Worm (Caenorhabditis elegans): Measurements from ENCODE around the gene ule-3.

The ule-3 gene

DNA sequence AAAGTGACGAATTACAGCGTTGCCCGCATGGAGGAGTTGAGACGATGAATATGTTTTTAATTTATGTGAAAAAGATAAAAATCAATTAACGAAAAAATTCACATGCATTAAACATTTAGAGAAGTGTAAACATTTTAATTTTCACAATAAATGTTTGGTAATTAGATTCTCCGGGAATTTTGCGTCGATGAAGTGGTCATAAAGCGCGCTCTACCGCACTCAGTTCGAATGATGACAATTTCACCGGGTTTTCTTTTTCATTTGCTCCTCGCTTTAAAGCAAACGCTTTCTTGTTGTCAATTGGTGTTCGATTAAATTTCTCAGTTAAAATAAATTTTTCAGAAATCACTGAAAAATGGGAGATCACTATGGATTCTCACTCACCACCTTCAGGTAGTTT lies 23.6 kb upstream of the ule-3 start, which contains the start of the genes D1054.1 and pas-2 (continued):
- TF ChIP-seq ceh-63 (GFP tag; optimal IDR thresholded peaks at IDR 0.05) (no peak), nhr-71 (tag; optimal IDR thresholded peaks at IDR 0.05) (no peak), dpl-1 (GFP tag; optimal IDR thresholded peaks at IDR 0.05) (peak in 2 of 3 experiments; percentile 1 to 37), fkh-4 (tag; optimal IDR thresholded peaks at IDR 0.05; ENCODE audit: borderline replicate concordance) (no peak), hpl-2 (GFP tag; optimal IDR thresholded peaks at IDR 0.05) (no peak), fkh-10 (GFP tag; optimal IDR thresholded peaks at IDR 0.05) (no peak), lin-35 (GFP tag; optimal IDR thresholded peaks at IDR 0.05) (peak; percentile 22 to 34), tbx-2 (tag; optimal IDR thresholded peaks at IDR 0.05) (no peak), blmp-1 (tag; optimal IDR thresholded peaks at IDR 0.05) (peak; percentile 45), ceh-82 (tag; optimal IDR thresholded peaks at IDR 0.05) (no peak), mdl-1 (tag; optimal IDR thresholded peaks at IDR 0.05) (no peak), nhr-11 (tag; optimal IDR thresholded peaks at IDR 0.05) (no peak), pag-3 (tag; optimal IDR thresholded peaks at IDR 0.05; ENCODE audit: borderline replicate concordance, insufficient read depth) (no peak), egl-13 (tag; optimal IDR thresholded peaks at IDR 0.05) (no peak)

ce11 chrV:10771390-10771789 lies 22.2 kb upstream of the ule-3 start, which contains the start of gene D1054.3:
TSS of gene D1054.3 (plus strand) at chrV:10771451.
- TF ChIP-seq unc-86 (tag; optimal IDR thresholded peaks at IDR 0.05) (no peak), mep-1 (tag; optimal IDR thresholded peaks at IDR 0.05) (no peak), snpc-4 (tag; optimal IDR thresholded peaks at IDR 0.05) (no peak), ceh-90 (tag; optimal IDR thresholded peaks at IDR 0.05) (no peak), C34B4.2 (tag; optimal IDR thresholded peaks at IDR 0.05) (no peak), nhr-77 (tag; optimal IDR thresholded peaks at IDR 0.05) (no peak), lin-15B (tag; optimal IDR thresholded peaks at IDR 0.05) (no peak)

- TF ChIP-seq C16A3.4 (tag; optimal IDR thresholded peaks at IDR 0.05) (no peak), nhr-237 (tag; optimal IDR thresholded peaks at IDR 0.05) (no peak), nhr-85 (tag) (peak; percentile 19), aha-1 (tag; optimal IDR thresholded peaks at IDR 0.05) (no peak), egl-13 (tag; optimal IDR thresholded peaks at IDR 0.05) (no peak), zag-1 (tag; optimal IDR thresholded peaks at IDR 0.05) (no peak), C04F5.9 (tag; optimal IDR thresholded peaks at IDR 0.05) (no peak)
Measured at ce11 chrV:10773216-10773615, 20.4 kb upstream of the ule-3 start.

ce11 chrV:10776528-10777055 lies 17.0 kb upstream of the ule-3 start, which contains the start of gene D1054.5:
TSS of gene D1054.5 (minus strand) at chrV:10776578.
- TF ChIP-seq nhr-11 (tag; optimal IDR thresholded peaks at IDR 0.05) (no peak), grh-1 (GFP tag; IDR thresholded peaks at IDR 0.05) (no peak), hlh-4 (tag; optimal IDR thresholded peaks at IDR 0.05) (no peak), sptf-1 (tag; optimal IDR thresholded peaks at IDR 0.05) (no peak), fkh-8 (tag; optimal IDR thresholded peaks at IDR 0.05) (no peak), dpl-1 (GFP tag; optimal IDR thresholded peaks at IDR 0.05) (no peak), jun-1 (tag; optimal IDR thresholded peaks at IDR 0.05) (peak; percentile 30), elt-2 (tag; optimal IDR thresholded peaks at IDR 0.05) (peak; percentile 94)

DNA sequence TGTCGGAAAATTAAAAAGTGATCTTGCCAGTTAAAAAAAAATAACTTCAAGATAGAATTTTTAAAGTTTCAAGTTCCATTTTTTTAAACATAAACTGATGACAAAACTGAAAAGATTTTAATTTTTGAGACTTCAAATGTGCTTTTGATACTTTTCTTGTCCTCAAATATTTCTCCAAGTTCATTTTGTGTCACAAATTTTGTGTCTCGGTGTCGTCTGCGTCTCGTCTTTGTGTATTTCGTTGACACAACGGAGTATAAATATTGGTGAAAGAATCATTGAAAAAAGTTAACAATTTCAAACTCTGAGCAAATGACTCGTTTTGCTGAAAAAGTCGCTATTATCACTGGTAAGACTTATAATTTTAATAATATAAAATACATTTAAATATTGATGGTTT lies 9.6 kb upstream of the ule-3 start, which contains the start of gene D1054.8:
D1054.8 (plus strand) TSS at position 301 of the 400 bp plus-strand sequence.
- no peak for TF ChIP-seq mdl-1 (tag; optimal IDR thresholded peaks at IDR 0.05)

ce11 chrV:10790921-10791320 lies 2.7 kb upstream of the ule-3 start, which contains the start of gene D1054.9:
TSS of gene D1054.9 (minus strand) at chrV:10791057.
- TF ChIP-seq nhr-237 (tag; optimal IDR thresholded peaks at IDR 0.05) (no peak), ztf-4 (tag; optimal IDR thresholded peaks at IDR 0.05) (no peak), unc-98 (GFP tag; IDR thresholded peaks at IDR 0.05) (no peak), alr-1 (tag; optimal IDR thresholded peaks at IDR 0.05; ENCODE audit: borderline replicate concordance) (no peak), sptf-1 (tag; optimal IDR thresholded peaks at IDR 0.05) (no peak), swsn-7 (tag; optimal IDR thresholded peaks at IDR 0.05) (no peak), hlh-4 (tag; optimal IDR thresholded peaks at IDR 0.05) (no peak), nhr-19 (GFP tag; conservative IDR thresholded peaks at IDR 0.05) (no peak), xbp-1 (tag; optimal IDR thresholded peaks at IDR 0.05) (no peak), C16A3.4 (tag; optimal IDR thresholded peaks at IDR 0.05) (no peak)
